Fruit fly (Drosophila melanogaster) whole organism, wandering third instar larva: ENCODE data around the gene COX5B.

ENCODE experiments used
- Abd-B ChIP-seq: fragments of >200 bp; optimal IDR thresholded peaks from 2 replicates; lab custom pipeline; 2017; ENCODE audit warnings: missing biosample characterization, missing genetic modification characterization
- CG32264 ChIP-seq: fragments of 200-800 bp; sonication (Bioruptor generic); optimal IDR thresholded peaks from 2 replicates; lab custom pipeline; 2016; ENCODE audit warnings: missing biosample characterization, missing genetic modification characterization
- CG9705 ChIP-seq: fragments of 200-800 bp; sonication (Bioruptor generic); optimal IDR thresholded peaks from 2 replicates; lab custom pipeline; 2018; ENCODE audit warnings: missing biosample characterization, mild to moderate bottlenecking, missing genetic modification characterization
- CrebA ChIP-seq: fragments of 200-800 bp; sonication (Bioruptor generic); optimal IDR thresholded peaks from 2 replicates; lab custom pipeline; 2016; ENCODE audit warnings: missing biosample characterization, mild to moderate bottlenecking, missing genetic modification characterization, borderline replicate concordance
- Dfd ChIP-seq: fragments of >200 bp; optimal IDR thresholded peaks from 2 replicates; lab custom pipeline; 2017; ENCODE audit warnings: missing biosample characterization, missing genetic modification characterization
- Dif ChIP-seq: fragments of 200-275, 200-300 bp; sonication (Bioruptor generic); optimal IDR thresholded peaks from 2 replicates; lab custom pipeline; 2018; ENCODE audit warnings: missing biosample characterization, missing genetic modification characterization; ENCODE audit not compliant: partially characterized antibody
- GATAd ChIP-seq: sonication (Bioruptor generic); optimal IDR thresholded peaks from 2 replicates; lab custom pipeline; 2016; ENCODE audit warnings: missing biosample characterization, missing genetic modification characterization
- HLH106 ChIP-seq: fragments of 200-800 bp; optimal IDR thresholded peaks from 3 replicates; lab custom pipeline; 2019; ENCODE audit warnings: missing biosample characterization, mild to moderate bottlenecking, missing genetic modification characterization, moderate library complexity
- Hnf4 ChIP-seq: fragments of 200-800 bp; sonication (Bioruptor generic); optimal IDR thresholded peaks from 2 replicates; lab custom pipeline; 2016; ENCODE audit warnings: missing biosample characterization, mild to moderate bottlenecking, missing genetic modification characterization
- Hr78 ChIP-seq: fragments of >200 bp; optimal IDR thresholded peaks from 2 replicates; lab custom pipeline; 2017; ENCODE audit warnings: missing biosample characterization, missing genetic modification characterization
- Hr83 ChIP-seq: fragments of 200-300 bp; sonication (Bioruptor generic); optimal IDR thresholded peaks from 2 replicates; lab custom pipeline; 2016; ENCODE audit warnings: missing biosample characterization, mild to moderate bottlenecking, missing genetic modification characterization, moderate library complexity; ENCODE audit not compliant: poor library complexity, severe bottlenecking
- Jra ChIP-seq: sonication (Bioruptor generic); optimal IDR thresholded peaks from 2 replicates; lab custom pipeline; 2016; ENCODE audit warnings: missing biosample characterization, missing genetic modification characterization
- Mio ChIP-seq: sonication (Bioruptor generic); optimal IDR thresholded peaks from 2 replicates; lab custom pipeline; 2016; ENCODE audit warnings: missing biosample characterization, missing genetic modification characterization
- Myc ChIP-seq: fragments of >200 bp; optimal IDR thresholded peaks from 2 replicates; lab custom pipeline; 2017
- N ChIP-seq: fragments of >200 bp; optimal IDR thresholded peaks from 2 replicates; lab custom pipeline; 2018; ENCODE audit warnings: missing biosample characterization, missing external identifiers, missing genetic modification characterization
- OdsH ChIP-seq: fragments of 200-800 bp; sonication (Bioruptor generic); optimal IDR thresholded peaks from 2 replicates; lab custom pipeline; 2016; ENCODE audit warnings: missing biosample characterization, mild to moderate bottlenecking, missing genetic modification characterization
- Rel ChIP-seq, 2 experiments: fragments of 200-800 bp; sonication (Bioruptor generic) in 1 of 2; optimal IDR thresholded peaks; 2 replicates in 1 of 2; 3 replicates in 1 of 2; lab custom pipeline; 2016 to 2019; ENCODE audit warnings: mild to moderate bottlenecking in 2 of 2, missing biosample characterization in 2 of 2, missing genetic modification characterization in 2 of 2, moderate library complexity in 1 of 2
- Sp1 ChIP-seq: fragments of 200-800 bp; sonication (Bioruptor generic); optimal IDR thresholded peaks from 3 replicates; lab custom pipeline; 2019; ENCODE audit warnings: missing biosample characterization, mild to moderate bottlenecking, missing genetic modification characterization, moderate library complexity
- Vsx2 ChIP-seq: fragments of 200-300, 225-300 bp; sonication (Bioruptor generic); optimal IDR thresholded peaks from 2 replicates; lab custom pipeline; 2018; ENCODE audit warnings: missing biosample characterization, missing genetic modification characterization; ENCODE audit not compliant: partially characterized antibody
- br ChIP-seq: fragments of 200-800 bp; sonication (Bioruptor generic); optimal IDR thresholded peaks from 2 replicates; lab custom pipeline; 2016; ENCODE audit warnings: missing biosample characterization, missing genetic modification characterization
- brk ChIP-seq: fragments of 200-800 bp; sonication (Bioruptor generic); optimal IDR thresholded peaks from 2 replicates; lab custom pipeline; 2016; ENCODE audit warnings: missing biosample characterization, mild to moderate bottlenecking, missing genetic modification characterization
- dl ChIP-seq, 2 experiments: fragments of 175-275, 200-275 bp in 1 of 2; fragments of 200-275 bp in 1 of 2; sonication (Bioruptor generic); optimal IDR thresholded peaks; lab custom pipeline; 2018; ENCODE audit warnings: mild to moderate bottlenecking in 2 of 2, missing biosample characterization in 2 of 2, missing genetic modification characterization in 2 of 2, moderate library complexity in 2 of 2; ENCODE audit not compliant: partially characterized antibody in 2 of 2, insufficient read depth in 1 of 2
- dmrt93B ChIP-seq: fragments of 200-800 bp; sonication (Bioruptor generic); optimal IDR thresholded peaks from 2 replicates; lab custom pipeline; 2018; ENCODE audit warnings: missing biosample characterization, mild to moderate bottlenecking, missing genetic modification characterization
- dsf ChIP-seq: sonication (Bioruptor generic); optimal IDR thresholded peaks from 2 replicates; lab custom pipeline; 2016; ENCODE audit warnings: missing biosample characterization, missing genetic modification characterization, borderline replicate concordance
- ey ChIP-seq: fragments of 200-800 bp; sonication (Bioruptor generic); optimal IDR thresholded peaks from 2 replicates; lab custom pipeline; 2016; ENCODE audit warnings: missing biosample characterization, missing genetic modification characterization
- foxo ChIP-seq, 2 experiments: fragments of 200-800 bp; sonication (Bioruptor generic); optimal IDR thresholded peaks; 2 replicates in 1 of 2; 3 replicates in 1 of 2; lab custom pipeline; 2016 to 2017; ENCODE audit warnings: missing biosample characterization in 2 of 2, missing genetic modification characterization in 2 of 2
- fru ChIP-seq: fragments of 200-800 bp; sonication (Bioruptor generic); optimal IDR thresholded peaks from 3 replicates; lab custom pipeline; 2016; ENCODE audit warnings: missing biosample characterization, mild to moderate bottlenecking, missing genetic modification characterization
- h ChIP-seq: fragments of 200-800 bp; sonication (Bioruptor generic); optimal IDR thresholded peaks from 3 replicates; lab custom pipeline; 2016; ENCODE audit warnings: missing biosample characterization, mild to moderate bottlenecking, missing genetic modification characterization
- jim ChIP-seq: fragments of 175-275, 200-325 bp; sonication (Bioruptor generic); optimal IDR thresholded peaks from 2 replicates; lab custom pipeline; 2016; ENCODE audit warnings: missing biosample characterization, mild to moderate bottlenecking, missing genetic modification characterization
- lola ChIP-seq: fragments of >200 bp; optimal IDR thresholded peaks from 2 replicates; lab custom pipeline; 2017; ENCODE audit warnings: missing biosample characterization, missing genetic modification characterization
- pan ChIP-seq: fragments of >200 bp; optimal IDR thresholded peaks from 2 replicates; lab custom pipeline; 2017
- psq ChIP-seq: fragments of 200-800 bp; sonication (Bioruptor generic); optimal IDR thresholded peaks from 3 replicates; lab custom pipeline; 2017; ENCODE audit warnings: missing biosample characterization, mild to moderate bottlenecking, missing genetic modification characterization, moderate library complexity
- rgr ChIP-seq: fragments of 200-800 bp; sonication (Bioruptor generic); optimal IDR thresholded peaks from 3 replicates; lab custom pipeline; 2016; ENCODE audit warnings: missing biosample characterization, mild to moderate bottlenecking, missing genetic modification characterization
- sage ChIP-seq: fragments of 200-800 bp; sonication (Bioruptor generic); optimal IDR thresholded peaks from 2 replicates; lab custom pipeline; 2016; ENCODE audit warnings: missing biosample characterization, mild to moderate bottlenecking, missing genetic modification characterization
- sv ChIP-seq: fragments of 200-800 bp; sonication (Bioruptor generic); optimal IDR thresholded peaks from 3 replicates; lab custom pipeline; 2016; ENCODE audit warnings: missing biosample characterization, missing genetic modification characterization
- tai ChIP-seq: sonication (Bioruptor generic); optimal IDR thresholded peaks from 2 replicates; lab custom pipeline; 2016; ENCODE audit warnings: missing biosample characterization, missing genetic modification characterization
- usp ChIP-seq: fragments of >200 bp; optimal IDR thresholded peaks from 2 replicates; lab custom pipeline; 2017; ENCODE audit warnings: missing biosample characterization, missing genetic modification characterization
- woc ChIP-seq: sonication (Bioruptor generic); optimal IDR thresholded peaks from 2 replicates; lab custom pipeline; 2016; ENCODE audit warnings: missing biosample characterization, mild to moderate bottlenecking, missing genetic modification characterization

COX5B gene

DNA sequence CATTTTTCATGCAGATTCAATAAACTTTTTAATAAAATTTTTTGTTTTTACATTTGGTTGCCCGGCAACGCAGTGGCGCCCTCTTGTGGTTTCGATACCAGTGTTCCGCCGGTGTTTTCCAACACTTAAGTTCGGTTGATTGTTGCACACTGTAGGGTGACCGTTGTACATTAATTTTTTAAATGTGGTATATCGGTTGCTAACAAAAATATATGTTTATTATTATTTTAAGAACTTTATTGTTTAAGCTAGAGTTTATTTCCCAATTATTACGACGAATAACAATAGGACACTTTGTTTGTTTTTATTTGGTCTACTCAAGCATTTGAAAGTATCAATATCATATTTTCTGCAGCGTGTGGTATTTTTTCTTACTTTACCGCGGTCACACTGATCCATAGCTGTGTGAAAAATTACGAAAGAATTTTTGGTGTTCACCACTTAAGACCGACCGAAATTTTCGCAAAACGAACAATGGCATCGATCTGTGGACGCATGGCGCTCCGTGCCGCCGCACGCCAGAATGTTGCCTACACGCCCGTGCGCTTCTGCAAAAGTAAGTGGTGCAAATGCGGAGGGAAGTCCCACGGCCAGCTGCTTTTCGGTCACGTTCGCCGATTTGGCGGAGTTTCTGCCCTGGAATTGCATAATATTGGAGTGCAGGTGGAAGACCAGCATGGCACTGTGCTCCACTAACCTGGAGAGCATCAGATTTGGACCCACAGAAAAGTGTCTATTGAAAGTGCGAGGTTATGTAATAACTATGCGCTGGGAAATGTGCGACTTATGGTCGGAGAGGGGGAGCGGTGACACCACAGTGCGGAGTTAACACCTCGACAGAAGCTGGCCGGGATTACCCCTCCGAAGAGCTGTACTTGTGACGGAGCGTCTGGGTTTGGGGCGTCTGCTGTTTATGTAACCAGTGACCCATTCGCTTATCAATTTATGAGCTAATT is at the start of gene COX5B, which contains the start of gene IFT52:
TSS of gene COX5B (plus strand) at position 372 of the 956 bp plus-strand sequence.
TSS of gene IFT52 (minus strand) at position 74 of the 956 bp plus-strand sequence.
- no peak for TF ChIP-seq br (GFP tag; lab: Kevin White, UChicago)
- TF ChIP-seq brk (GFP tag; lab: Kevin White, UChicago) = no peak
- no peak for TF ChIP-seq tai (GFP tag; lab: Kevin White, UChicago)
- TF ChIP-seq Dfd (GFP tag; lab: Kevin White, UChicago) = no peak
- peak; percentile 46 for TF ChIP-seq HLH106 (tag; lab: Kevin White, UChicago)
- TF ChIP-seq Hnf4 (GFP tag; lab: Kevin White, UChicago) = no peak
- TF ChIP-seq usp (GFP tag; lab: Kevin White, UChicago) = no peak
- peak; percentile 60 for TF ChIP-seq h
- TF ChIP-seq N = no peak
- TF ChIP-seq Myc (lab: Kevin White, UChicago) = peak; percentile 57
- peak; percentile 76 for TF ChIP-seq rgr (GFP tag; lab: Kevin White, UChicago)
- no peak for TF ChIP-seq dl (GFP tag; optimal IDR thresholded peaks at IDR 0.05; lab: Kevin White, UChicago; ENCODE audit: insufficient read depth in 1 of 2, partially characterized antibody in 2 of 2)
- TF ChIP-seq CG32264 (GFP tag; lab: Kevin White, UChicago) = no peak
- peak; percentile 34 for TF ChIP-seq CG9705
- no peak for TF ChIP-seq Hr78 (GFP tag; lab: Kevin White, UChicago)
- no peak for TF ChIP-seq Sp1 (GFP tag; lab: Kevin White, UChicago)
- no peak for TF ChIP-seq Dif (GFP tag; lab: Kevin White, UChicago)
- no peak for TF ChIP-seq Abd-B (GFP tag; lab: Kevin White, UChicago)
- TF ChIP-seq sv (GFP tag; lab: Kevin White, UChicago) = peak; percentile 43
- no peak for TF ChIP-seq ey (GFP tag; lab: Kevin White, UChicago)
- TF ChIP-seq fru (GFP tag; lab: Kevin White, UChicago) = peak; percentile 62
- TF ChIP-seq sage = peak; percentile 56
- no peak for TF ChIP-seq CrebA (GFP tag; lab: Kevin White, UChicago)
- no peak for TF ChIP-seq Rel (GFP tag; optimal IDR thresholded peaks at IDR 0.05; lab: Kevin White, UChicago)
- peak; percentile 82 for TF ChIP-seq Rel (tag; optimal IDR thresholded peaks at IDR 0.05; lab: Kevin White, UChicago)
- no peak for TF ChIP-seq pan
- TF ChIP-seq Mio (GFP tag; lab: Kevin White, UChicago) = no peak
- no peak for TF ChIP-seq dsf (GFP tag; lab: Kevin White, UChicago)
- TF ChIP-seq dmrt93B (GFP tag; lab: Kevin White, UChicago) = peak; percentile 44
- no peak for TF ChIP-seq GATAd (GFP tag; lab: Kevin White, UChicago)
- TF ChIP-seq foxo (GFP tag; optimal IDR thresholded peaks at IDR 0.05; lab: Kevin White, UChicago) = peak in 1 of 2 experiments; percentile 71
- TF ChIP-seq Vsx2 = no peak
- no peak for TF ChIP-seq jim (GFP tag; lab: Kevin White, UChicago)
- TF ChIP-seq Hr83 = peak; percentile 89
- TF ChIP-seq Jra (GFP tag; lab: Kevin White, UChicago) = no peak
- TF ChIP-seq woc (GFP tag; lab: Kevin White, UChicago) = no peak
- no peak for TF ChIP-seq OdsH
- TF ChIP-seq lola = no peak
- peak; percentile 48 for TF ChIP-seq psq (GFP tag; lab: Kevin White, UChicago)
- TF ChIP-seq, all 38 proteins: peak for 13

DNA sequence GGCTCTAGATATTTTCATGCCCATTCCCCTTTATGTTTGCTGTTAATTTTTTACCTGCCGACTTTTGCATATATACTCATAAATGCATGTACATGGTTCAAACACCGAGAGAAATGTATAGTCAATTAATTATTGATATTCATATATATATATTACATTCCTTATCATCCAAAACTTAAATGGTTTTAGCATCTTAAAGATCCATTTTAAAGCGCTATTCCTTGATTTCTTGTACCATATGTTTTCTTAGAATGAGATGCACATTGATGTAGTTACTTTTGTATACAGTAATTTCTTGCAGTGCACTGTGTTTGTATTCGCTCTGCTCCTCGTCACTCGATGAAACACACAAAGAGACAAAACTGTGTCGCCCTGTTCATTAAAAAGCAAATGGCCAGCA is 48.9 kb upstream of the COX5B start:
- no peak for TF ChIP-seq HLH106 (tag; lab: Kevin White, UChicago)
- no peak for TF ChIP-seq Abd-B (GFP tag; lab: Kevin White, UChicago)
- TF ChIP-seq fru (GFP tag; lab: Kevin White, UChicago) = peak; percentile 9
